Fruit fly (Drosophila melanogaster) whole organism, pupa: ENCODE measurements around the gene cindr.
A peak's percentile ranks its signal among the peaks of the same experiment; 100 is the strongest.

ENCODE experiments used
- CG10348 ChIP-seq: fragments of 200-800 bp; sonication (Bioruptor generic); IDR thresholded peaks from 2 replicates; pipeline ENCODE4 v1.3.6; 2022; ENCODE audit warnings: missing biosample characterization, missing genetic modification characterization
- CG12605 ChIP-seq: fragments of 200-800 bp; sonication (Bioruptor generic); IDR thresholded peaks from 2 replicates; pipeline ENCODE4 v1.3.6; 2022; ENCODE audit warnings: missing biosample characterization, missing genetic modification characterization
- CG13204 ChIP-seq: fragments of 200-800 bp; sonication (Bioruptor generic); optimal IDR thresholded peaks from 2 replicates; lab custom pipeline; 2018; ENCODE audit warnings: missing biosample characterization, mild to moderate bottlenecking, missing genetic modification characterization, moderate library complexity
- CG14655 ChIP-seq: fragments of 200-800 bp; sonication (Bioruptor generic); optimal IDR thresholded peaks from 3 replicates; lab custom pipeline; 2017; ENCODE audit warnings: mild to moderate bottlenecking, missing biosample characterization, missing genetic modification reagents, missing genetic modification characterization
- CG15710 ChIP-seq: fragments of 200-800 bp; sonication (Bioruptor generic); optimal IDR thresholded peaks from 2 replicates; lab custom pipeline; 2018; ENCODE audit warnings: missing biosample characterization, mild to moderate bottlenecking, missing genetic modification characterization, moderate library complexity
- CG17806 ChIP-seq: fragments of 200-800 bp; sonication (Bioruptor generic); optimal IDR thresholded peaks from 2 replicates; lab custom pipeline; 2018; ENCODE audit warnings: missing biosample characterization, mild to moderate bottlenecking, missing genetic modification characterization, moderate library complexity
- CG32121 ChIP-seq: fragments of 200-800 bp; sonication (Bioruptor generic); IDR thresholded peaks from 2 replicates; pipeline ENCODE4 v1.3.6; 2022; ENCODE audit warnings: missing biosample characterization, missing genetic modification characterization
- CG34367 ChIP-seq: fragments of 200-800 bp; sonication (Bioruptor generic); optimal IDR thresholded peaks from 2 replicates; lab custom pipeline; 2018; ENCODE audit warnings: missing biosample characterization, mild to moderate bottlenecking, missing genetic modification characterization
- CG4496 ChIP-seq: fragments of 200-800 bp; sonication (Bioruptor generic); IDR thresholded peaks from 3 replicates; pipeline ENCODE4 v1.3.6; 2022; ENCODE audit warnings: missing biosample characterization, missing genetic modification characterization
- CG8159 ChIP-seq: fragments of 200-800 bp; sonication (Bioruptor generic); optimal IDR thresholded peaks from 3 replicates; lab custom pipeline; 2018; ENCODE audit warnings: missing biosample characterization, mild to moderate bottlenecking, missing genetic modification characterization, moderate library complexity
- CG8301 ChIP-seq: fragments of 200-800 bp; sonication (Bioruptor generic); optimal IDR thresholded peaks from 2 replicates; lab custom pipeline; 2018; ENCODE audit warnings: missing biosample characterization, mild to moderate bottlenecking, missing genetic modification characterization
- CG9948 ChIP-seq: fragments of 200-800 bp; sonication (Bioruptor generic); optimal IDR thresholded peaks from 2 replicates; lab custom pipeline; 2018; ENCODE audit warnings: missing biosample characterization, mild to moderate bottlenecking, missing genetic modification characterization, moderate library complexity
- D1 ChIP-seq: fragments of 200-800 bp; sonication (Bioruptor generic); optimal IDR thresholded peaks from 2 replicates; lab custom pipeline; 2018; ENCODE audit warnings: missing biosample characterization, mild to moderate bottlenecking, missing genetic modification characterization, moderate library complexity
- EcR ChIP-seq: fragments of 200-800 bp; sonication (Bioruptor generic); optimal IDR thresholded peaks from 3 replicates; lab custom pipeline; 2019; ENCODE audit warnings: missing biosample characterization, missing genetic modification characterization, mild to moderate bottlenecking, moderate library complexity, missing genetic modification reagents
- Ets98B ChIP-seq: fragments of 200-800 bp; sonication (Bioruptor generic); IDR thresholded peaks from 2 replicates; pipeline ENCODE4 v1.3.6; 2022; ENCODE audit warnings: missing biosample characterization, missing genetic modification characterization
- Pif1A ChIP-seq: fragments of 200-800 bp; sonication (Bioruptor generic); optimal IDR thresholded peaks from 3 replicates; lab custom pipeline; 2016; ENCODE audit warnings: missing biosample characterization, missing genetic modification characterization
- Pif1B ChIP-seq: fragments of 200-800 bp; sonication (Bioruptor generic); optimal IDR thresholded peaks from 3 replicates; lab custom pipeline; 2016; ENCODE audit warnings: missing biosample characterization, missing genetic modification characterization
- Snoo ChIP-seq: fragments of 200-800 bp; sonication (Bioruptor generic); optimal IDR thresholded peaks from 3 replicates; lab custom pipeline; 2017; ENCODE audit warnings: missing biosample characterization, mild to moderate bottlenecking, missing genetic modification characterization, inconsistent platforms
- fd96Ca ChIP-seq: fragments of 200-800 bp; sonication (Bioruptor generic); IDR thresholded peaks from 3 replicates; pipeline ENCODE4 v1.3.6; 2022; ENCODE audit warnings: missing biosample characterization, missing genetic modification characterization
- gl ChIP-seq: fragments of 200-800 bp; sonication (Bioruptor generic); optimal IDR thresholded peaks from 2 replicates; lab custom pipeline; 2018; ENCODE audit warnings: missing biosample characterization, mild to moderate bottlenecking, missing genetic modification characterization
- rn ChIP-seq: fragments of 200-800 bp; sonication (Bioruptor generic); IDR thresholded peaks from 2 replicates; pipeline ENCODE4 v1.3.6; 2022; ENCODE audit warnings: missing biosample characterization, missing genetic modification characterization

Gene cindr

DNA sequence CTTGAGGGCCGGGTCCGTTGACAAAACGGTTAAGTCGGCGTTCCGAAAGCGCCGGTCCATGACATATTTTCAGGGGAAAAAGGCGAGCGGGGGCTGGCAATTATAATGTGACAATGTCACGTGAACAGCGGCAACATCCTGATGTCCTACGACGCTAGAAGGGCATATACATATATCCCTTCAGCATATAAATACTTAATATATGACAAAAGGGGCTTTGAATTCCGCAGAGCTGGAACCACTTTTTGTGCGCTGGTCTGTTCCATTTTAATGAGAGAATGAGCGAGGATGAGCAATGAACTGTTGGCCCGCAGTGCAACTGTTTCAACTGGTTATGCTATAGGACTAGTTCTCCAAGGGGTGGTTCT, 52.1 kb downstream of the cindr start:
- TF ChIP-seq Pif1B (GFP tag; lab: Kevin White, UChicago) (no peak), CG17806 (no peak), CG14655 (GFP tag; lab: Kevin White, UChicago) (no peak), rn (GFP tag; lab: Robert Waterston, UW) (no peak), CG13204 (GFP tag; lab: Kevin White, UChicago) (no peak), Pif1A (GFP tag; lab: Kevin White, UChicago) (no peak), Ets98B (GFP tag; lab: Robert Waterston, UW) (no peak), D1 (tag; lab: Kevin White, UChicago) (no peak), EcR (no peak), CG8159 (tag; lab: Kevin White, UChicago) (no peak), fd96Ca (no peak), gl (tag; lab: Kevin White, UChicago) (no peak), CG34367 (tag; lab: Kevin White, UChicago) (no peak), Snoo (tag; lab: Kevin White, UChicago) (no peak), CG12605 (GFP tag; lab: Robert Waterston, UW) (no peak), CG8301 (tag; lab: Kevin White, UChicago) (no peak), CG32121 (no peak), CG4496 (no peak), CG9948 (tag; lab: Kevin White, UChicago) (no peak)

DNA sequence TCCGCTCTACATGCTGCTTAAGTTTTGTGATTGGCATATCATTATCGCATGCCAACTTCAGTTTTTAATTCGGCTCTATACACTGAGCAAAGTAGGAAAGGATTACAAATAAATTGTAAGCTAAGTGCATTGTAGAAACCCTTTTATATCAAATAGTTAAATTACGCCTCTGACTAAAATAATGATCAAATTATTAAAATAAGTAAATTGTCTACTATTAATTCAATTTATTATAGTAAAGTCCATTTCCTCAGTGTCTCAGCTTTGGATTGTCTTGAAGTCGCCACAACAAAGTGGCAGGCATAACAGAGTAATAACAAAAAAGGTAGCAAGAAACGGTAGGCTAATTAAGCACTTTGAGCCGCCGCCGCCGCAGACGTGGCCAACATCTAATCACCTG, 54.1 kb downstream of the cindr start:
- TF ChIP-seq Pif1A (GFP tag; lab: Kevin White, UChicago) (no peak), D1 (tag; lab: Kevin White, UChicago) (no peak), rn (GFP tag; lab: Robert Waterston, UW) (no peak), CG32121 (peak; percentile 28; the same call in 1 of the 2 replicates), CG9948 (tag; lab: Kevin White, UChicago) (no peak), CG17806 (no peak), CG15710 (tag; lab: Kevin White, UChicago) (no peak), Pif1B (GFP tag; lab: Kevin White, UChicago) (no peak)

dm6 chr3R:30863971-30864370, 55.6 kb downstream of the cindr start:
- no peak for TF ChIP-seq Ets98B (GFP tag; lab: Robert Waterston, UW)
- TF ChIP-seq CG8301 (tag; lab: Kevin White, UChicago) = no peak
- no peak for TF ChIP-seq CG14655 (GFP tag; lab: Kevin White, UChicago)
- TF ChIP-seq EcR = peak; percentile 48
- no peak for TF ChIP-seq CG15710 (tag; lab: Kevin White, UChicago)
- no peak for TF ChIP-seq CG10348
- TF ChIP-seq rn (GFP tag; lab: Robert Waterston, UW) = no peak
- peak; percentile 63 for TF ChIP-seq Snoo (tag; lab: Kevin White, UChicago)
- TF ChIP-seq CG8159 (tag; lab: Kevin White, UChicago) = no peak
- TF ChIP-seq D1 (tag; lab: Kevin White, UChicago) = no peak
- no peak for TF ChIP-seq CG9948 (tag; lab: Kevin White, UChicago)
- TF ChIP-seq Pif1B (GFP tag; lab: Kevin White, UChicago) = no peak
- TF ChIP-seq CG4496 = 0 out of 3 replicates have a peak, but pooled peaks have one; percentile 31
- no peak for TF ChIP-seq CG13204 (GFP tag; lab: Kevin White, UChicago)
- no peak for TF ChIP-seq Pif1A (GFP tag; lab: Kevin White, UChicago)
- TF ChIP-seq CG32121 = no peak
- TF ChIP-seq CG17806 = no peak
- TF ChIP-seq CG34367 (tag; lab: Kevin White, UChicago) = no peak
- TF ChIP-seq fd96Ca = no peak
- TF ChIP-seq CG12605 (GFP tag; lab: Robert Waterston, UW) = no peak
- TF ChIP-seq gl (tag; lab: Kevin White, UChicago) = no peak

dm6 chr3R:30864465-30864864, 56.0 kb downstream of the cindr start:
- TF ChIP-seq CG12605 (GFP tag; lab: Robert Waterston, UW) (no peak), CG8301 (tag; lab: Kevin White, UChicago) (peak; percentile 43), Pif1A (GFP tag; lab: Kevin White, UChicago) (peak; percentile 33), gl (tag; lab: Kevin White, UChicago) (no peak), CG34367 (tag; lab: Kevin White, UChicago) (peak; percentile 25), CG17806 (peak; percentile 39), CG15710 (tag; lab: Kevin White, UChicago) (peak; percentile 65), CG4496 (0 out of 3 replicates have a peak, but pooled peaks have one; percentile 49), CG8159 (tag; lab: Kevin White, UChicago) (peak; percentile 73), CG9948 (tag; lab: Kevin White, UChicago) (peak; percentile 33), CG14655 (GFP tag; lab: Kevin White, UChicago) (peak; percentile 33)

dm6 chr3R:30865365-30865770, 57.0 kb downstream of the cindr start:
- TF ChIP-seq gl (tag; lab: Kevin White, UChicago) (no peak), CG4496 (no peak), CG17806 (no peak), Pif1A (GFP tag; lab: Kevin White, UChicago) (no peak), CG14655 (GFP tag; lab: Kevin White, UChicago) (no peak), CG9948 (tag; lab: Kevin White, UChicago) (peak; percentile 11), EcR (no peak), D1 (tag; lab: Kevin White, UChicago) (no peak), CG8301 (tag; lab: Kevin White, UChicago) (no peak), Ets98B (GFP tag; lab: Robert Waterston, UW) (no peak), CG10348 (no peak), CG34367 (tag; lab: Kevin White, UChicago) (no peak), fd96Ca (no peak), Snoo (tag; lab: Kevin White, UChicago) (no peak), rn (GFP tag; lab: Robert Waterston, UW) (no peak), CG12605 (GFP tag; lab: Robert Waterston, UW) (no peak), CG15710 (tag; lab: Kevin White, UChicago) (peak; percentile 53), Pif1B (GFP tag; lab: Kevin White, UChicago) (no peak), CG13204 (GFP tag; lab: Kevin White, UChicago) (no peak), CG8159 (tag; lab: Kevin White, UChicago) (peak; percentile 56)
